Worm (Caenorhabditis elegans): ENCODE results near the gene C13C4.7.

DNA sequence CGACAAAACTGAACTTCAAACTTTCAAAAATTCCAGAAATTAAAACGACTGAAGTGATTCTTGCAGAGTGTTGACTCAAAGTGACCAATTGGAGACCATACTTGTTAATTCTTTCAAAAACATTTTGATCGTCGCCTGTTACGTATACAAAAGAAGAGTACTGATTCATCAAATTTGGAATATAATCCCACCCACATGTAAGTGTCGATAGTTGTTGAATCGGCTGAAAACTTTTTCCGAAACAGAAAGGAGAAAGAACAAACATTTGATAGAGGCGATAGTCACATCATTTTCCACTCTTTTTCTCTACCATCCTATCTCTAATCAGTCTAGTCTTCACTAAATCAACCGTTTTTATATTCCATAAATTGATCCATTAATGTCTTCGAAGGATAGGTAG lies 16.4 kb downstream of the C13C4.7 start, which contains the start of gene nhr-153:
- TF ChIP-seq W03F9.2 (tag; optimal IDR thresholded peaks at IDR 0.05) (no peak), dao-5 (tag; optimal IDR thresholded peaks at IDR 0.05) (no peak), him-1 (tag; optimal IDR thresholded peaks at IDR 0.05) (no peak)
